Worm (Caenorhabditis elegans) whole organism, L2 larva: ENCODE measurements around the gene his-31.

Source experiments
- ama-1 ChIP-seq: fragments of 150-350 bp; optimal IDR thresholded peaks from 2 replicates; lab custom pipeline; 2018; ENCODE audit warnings: inconsistent platforms
- elt-1 ChIP-seq: fragments of 150-350 bp; optimal IDR thresholded peaks from 2 replicates; lab custom pipeline; 2014; ENCODE audit warnings: missing biosample characterization, missing genetic modification characterization
- nhr-12 ChIP-seq: fragments of 150-350 bp; optimal IDR thresholded peaks from 2 replicates; lab custom pipeline; 2014; ENCODE audit warnings: missing biosample characterization, missing genetic modification characterization
- peb-1 ChIP-seq: fragments of 150-350 bp; optimal IDR thresholded peaks from 2 replicates; lab custom pipeline; 2014; ENCODE audit warnings: missing biosample characterization, missing genetic modification characterization
- snpc-4 ChIP-seq: fragments of 150-350 bp; optimal IDR thresholded peaks from 2 replicates; lab custom pipeline; 2014; ENCODE audit warnings: missing biosample characterization, missing genetic modification characterization
- zag-1 ChIP-seq: fragments of 150-350 bp; optimal IDR thresholded peaks from 2 replicates; lab custom pipeline; 2014; ENCODE audit warnings: missing biosample characterization, missing genetic modification characterization

DNA sequence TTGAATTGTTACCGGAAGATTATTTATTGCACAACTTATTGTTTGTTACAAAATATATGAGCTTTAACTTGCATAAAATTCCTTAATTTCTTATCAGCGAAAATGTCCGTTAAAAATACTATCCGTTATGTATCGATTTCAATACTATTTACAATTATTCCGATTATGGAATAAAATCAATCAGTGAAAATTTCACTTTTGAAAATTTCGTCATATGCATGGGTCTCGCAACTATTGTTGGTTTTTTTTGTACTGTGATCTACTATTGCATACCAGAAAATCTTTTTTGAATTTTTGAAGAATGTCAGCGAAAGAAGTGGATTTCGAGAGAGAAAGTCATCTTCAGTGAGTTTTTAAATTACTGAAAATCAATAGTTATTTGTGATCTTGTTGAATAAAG, 36.6 kb downstream of the his-31 start, which contains the start of gene nprl-3:
- TF ChIP-seq zag-1 (no peak), elt-1 (no peak), snpc-4 (tag; lab: Kevin White, UChicago) (no peak), nhr-12 (no peak), ama-1 (lab: Kevin White, UChicago) (no peak), peb-1 (tag; lab: Kevin White, UChicago) (no peak)
